Fruit fly (Drosophila melanogaster) whole organism, embryonic: ENCODE measurements around the gene Nse4.

ENCODE experiments used
- CG6175 ChIP-seq: fragments of 200-800 bp; sonication (Bioruptor generic); IDR thresholded peaks from 3 replicates; pipeline ENCODE4 v1.3.6; 2022; ENCODE audit warnings: missing biosample characterization, missing genetic modification characterization
- cg ChIP-seq: fragments of 200-800 bp; sonication (Bioruptor generic); optimal IDR thresholded peaks from 3 replicates; lab custom pipeline; 2019; ENCODE audit warnings: missing biosample characterization, mild to moderate bottlenecking, missing genetic modification characterization, moderate library complexity

DNA sequence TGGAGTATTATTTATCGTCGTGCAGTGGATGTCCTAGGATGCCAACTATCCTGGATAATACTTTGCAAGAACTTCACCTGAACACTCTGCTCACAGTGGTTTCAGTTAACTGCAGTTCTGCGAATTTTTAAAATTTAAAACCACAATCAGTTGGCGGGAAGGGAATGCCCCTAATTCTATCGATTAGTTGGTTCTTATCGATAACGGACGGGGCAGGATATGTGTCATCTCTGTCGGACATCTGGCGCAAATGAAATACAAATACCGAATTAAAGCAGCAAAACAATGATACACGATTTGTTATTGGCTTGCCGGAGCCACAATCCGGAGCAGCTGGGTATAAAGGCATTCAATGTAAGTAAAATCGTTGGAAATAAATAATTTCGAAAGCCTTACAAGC, 43.8 kb downstream of the Nse4 start, which contains the start of gene Grip75:
- no peak for TF ChIP-seq cg (GFP tag; lab: Kevin White, UChicago)
- TF ChIP-seq CG6175 (GFP tag; lab: Robert Waterston, UW): no peak
